Worm (Caenorhabditis elegans): ENCODE results near the gene pir-2.

The pir-2 gene

DNA sequence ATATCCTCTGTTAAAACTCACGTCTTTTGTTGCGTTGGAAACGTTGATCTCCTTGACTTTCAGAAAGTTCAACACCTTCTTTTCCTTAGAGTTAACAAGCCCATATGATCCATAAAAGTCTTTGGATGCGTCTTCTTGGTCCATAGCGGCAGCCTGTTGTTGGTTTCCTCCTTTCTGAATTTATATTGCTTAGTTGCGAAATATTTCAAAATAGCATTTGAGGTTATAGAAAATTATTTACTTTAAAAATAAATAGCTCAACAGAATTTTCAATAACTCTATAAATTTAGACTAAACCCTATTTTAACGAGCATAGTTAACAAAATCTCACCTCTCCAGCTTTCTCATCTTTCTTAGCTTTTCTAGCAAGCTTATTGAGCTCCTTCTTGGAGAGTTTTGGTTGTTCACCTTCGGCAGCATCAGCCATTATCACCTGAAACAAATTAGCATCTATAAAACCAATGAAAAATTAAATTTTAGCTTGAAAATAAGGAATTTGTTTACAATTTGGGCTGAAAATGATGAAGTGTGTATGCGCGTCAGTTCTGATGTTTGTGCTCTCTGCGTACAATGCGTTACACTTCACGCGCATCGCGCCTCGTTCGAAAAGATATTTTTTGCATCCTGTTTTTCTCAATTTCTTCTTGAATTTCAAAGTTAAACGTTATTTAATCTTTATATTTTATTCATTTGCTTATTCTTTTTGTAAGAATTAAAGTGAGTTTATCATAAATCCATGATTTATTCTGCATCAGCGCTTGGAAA lies 47.5 kb upstream of the pir-2 start, which contains the start of the genes dars-1 and ctr-9 (continued):
- TF ChIP-seq zip-4 (GFP tag; optimal IDR thresholded peaks at IDR 0.05) (peak; percentile 25), aly-2 (tag; optimal IDR thresholded peaks at IDR 0.05) (no peak), snu-23 (GFP tag; optimal IDR thresholded peaks at IDR 0.05) (peak; percentile 24), mdl-1 (tag; optimal IDR thresholded peaks at IDR 0.05) (no peak), nhr-28 (tag; optimal IDR thresholded peaks at IDR 0.05) (no peak), unc-98 (GFP tag; IDR thresholded peaks at IDR 0.05) (no peak), ceh-63 (GFP tag; optimal IDR thresholded peaks at IDR 0.05) (no peak), lin-35 (GFP tag; optimal IDR thresholded peaks at IDR 0.05) (peak; percentile 13 to 53), irx-1 (tag; optimal IDR thresholded peaks at IDR 0.05) (no peak), pag-3 (tag; optimal IDR thresholded peaks at IDR 0.05; ENCODE audit: borderline replicate concordance, insufficient read depth) (no peak), unc-62 (GFP tag; optimal IDR thresholded peaks at IDR 0.05) (no peak), nhr-84 (tag; optimal IDR thresholded peaks at IDR 0.05) (no peak), nhr-47 (tag; optimal IDR thresholded peaks at IDR 0.05) (peak; percentile 13), lin-39 (tag; optimal IDR thresholded peaks at IDR 0.05) (no peak), swsn-7 (tag; optimal IDR thresholded peaks at IDR 0.05) (no peak), vab-15 (tag; optimal IDR thresholded peaks at IDR 0.05) (no peak), aha-1 (tag; optimal IDR thresholded peaks at IDR 0.05) (no peak), nhr-85 (tag) (no peak), ceh-82 (tag; optimal IDR thresholded peaks at IDR 0.05) (peak in 1 of 3 experiments; percentile 0), ces-1 (GFP tag; optimal IDR thresholded peaks at IDR 0.05) (no peak), nhr-12 (tag; optimal IDR thresholded peaks at IDR 0.05) (no peak), C16A3.4 (tag; optimal IDR thresholded peaks at IDR 0.05) (no peak), skn-1 (tag; optimal IDR thresholded peaks at IDR 0.05) (no peak), dpl-1 (GFP tag; optimal IDR thresholded peaks at IDR 0.05) (peak; percentile 10 to 59 (median 48)), lin-15B (tag; optimal IDR thresholded peaks at IDR 0.05) (no peak), nhr-19 (GFP tag; conservative IDR thresholded peaks at IDR 0.05) (no peak), ceh-90 (tag; optimal IDR thresholded peaks at IDR 0.05) (no peak), pqm-1 (tag; optimal IDR thresholded peaks at IDR 0.05) (no peak), tbx-2 (tag; optimal IDR thresholded peaks at IDR 0.05) (no peak), hpl-2 (GFP tag; optimal IDR thresholded peaks at IDR 0.05) (no peak), hlh-17 (GFP tag; optimal IDR thresholded peaks at IDR 0.05; ENCODE audit: borderline replicate concordance) (no peak), fos-1 (tag; optimal IDR thresholded peaks at IDR 0.05) (no peak), hlh-4 (tag; optimal IDR thresholded peaks at IDR 0.05) (no peak), mep-1 (tag; optimal IDR thresholded peaks at IDR 0.05) (no peak), dsc-1 (tag; optimal IDR thresholded peaks at IDR 0.05) (no peak), pax-3 (tag; optimal IDR thresholded peaks at IDR 0.05) (no peak), unc-30 (tag; optimal IDR thresholded peaks at IDR 0.05) (no peak), isw-1 (GFP tag; IDR thresholded peaks at IDR 0.05) (no peak), ceh-88 (GFP tag; IDR thresholded peaks at IDR 0.05) (no peak), nhr-237 (tag; optimal IDR thresholded peaks at IDR 0.05) (no peak), rnt-1 (tag; optimal IDR thresholded peaks at IDR 0.05) (no peak), nhr-90 (tag; optimal IDR thresholded peaks at IDR 0.05; ENCODE audit: poor library complexity) (no peak)

- TF ChIP-seq lin-35 (GFP tag; optimal IDR thresholded peaks at IDR 0.05) (no peak), Y116A8C.19 (tag; optimal IDR thresholded peaks at IDR 0.05; ENCODE audit: borderline replicate concordance) (no peak), efl-1 (optimal IDR thresholded peaks at IDR 0.05) (no peak), efl-1 (GFP tag; optimal IDR thresholded peaks at IDR 0.05 in 1 of 2) (peak in 1 of 2 experiments; percentile 91), mef-2 (tag; optimal IDR thresholded peaks at IDR 0.05) (no peak)
Measured at ce11 chrIII:9489798-9490197, 46.4 kb upstream of the pir-2 start.

Measured in whole organism, L1 larva.